Worm (Caenorhabditis elegans): Measurements from ENCODE around the gene F54B3.4.

ce11 chrII:10281674-10282073 lies 10.7 kb upstream of the F54B3.4 start:
- TF ChIP-seq unc-39 (tag; optimal IDR thresholded peaks at IDR 0.05) (no peak), elt-1 (tag; optimal IDR thresholded peaks at IDR 0.05; ENCODE audit: borderline replicate concordance, insufficient read depth) (no peak)

All from whole organism, mixed stage, embryonic.